Worm (Caenorhabditis elegans) whole organism, midembryonic: ENCODE measurements around the gene nhr-118.

Experiments used
- T22C8.4 ChIP-seq: fragments of 200-800 bp; sonication (Bioruptor generic); IDR thresholded peaks from 2 replicates; pipeline ENCODE4 v1.3.6; 2022; ENCODE audit warnings: missing genetic modification characterization, missing compliant biosample characterization
- cog-1 ChIP-seq: sonication (generic microtip); optimal IDR thresholded peaks from 2 replicates; lab custom pipeline; 2016; ENCODE audit warnings: missing genetic modification characterization, missing compliant biosample characterization
- flt-1 ChIP-seq: fragments of 200-800 bp; sonication (Bioruptor generic); IDR thresholded peaks from 2 replicates; pipeline ENCODE4 v1.3.6; 2022; ENCODE audit warnings: missing genetic modification characterization, missing compliant biosample characterization
- klf-2 ChIP-seq: fragments of 200-800 bp; sonication (Bioruptor generic); conservative IDR thresholded peaks from 2 replicates; pipeline ENCODE4 v1.3.6; 2022; ENCODE audit warnings: missing genetic modification reagents, missing genetic modification characterization, missing compliant biosample characterization
- med-1 ChIP-seq: sonication (generic microtip); optimal IDR thresholded peaks from 2 replicates; lab custom pipeline; 2017; ENCODE audit warnings: missing genetic modification characterization, mild to moderate bottlenecking, missing compliant biosample characterization, antibody characterized with exemption, missing genetic modification reagents; ENCODE audit not compliant: insufficient read depth
- ref-1 ChIP-seq: fragments of 200-800 bp; sonication (Bioruptor generic); conservative IDR thresholded peaks from 2 replicates; pipeline ENCODE4 v1.3.6; 2022; ENCODE audit warnings: missing genetic modification reagents, missing genetic modification characterization, missing compliant biosample characterization
- tab-1 ChIP-seq: fragments of 200-800 bp; sonication (Bioruptor generic); IDR thresholded peaks from 2 replicates; pipeline ENCODE4 v1.3.6; 2022; ENCODE audit warnings: missing genetic modification characterization, missing compliant biosample characterization
- ztf-23 ChIP-seq: fragments of 200-800 bp; sonication (Bioruptor generic); IDR thresholded peaks from 2 replicates; pipeline ENCODE4 v1.3.6; 2022; ENCODE audit warnings: missing genetic modification reagents, missing genetic modification characterization, missing compliant biosample characterization
- ztf-29 ChIP-seq: fragments of 200-800 bp; sonication (Bioruptor generic); IDR thresholded peaks from 2 replicates; pipeline ENCODE4 v1.3.6; 2022; ENCODE audit warnings: missing genetic modification reagents, missing genetic modification characterization, missing compliant biosample characterization

The nhr-118 gene

ce11 chrV:4418116-4418515 lies 10.5 kb downstream of the nhr-118 start, which contains the start of gene Y47D7A.6:
TSS of gene Y47D7A.6 (minus strand) at chrV:4418216.
- TF ChIP-seq ztf-23 (GFP tag; lab: Robert Waterston, UW) (no peak), med-1 (GFP tag; lab: Kevin White, UChicago) (no peak), ztf-29 (GFP tag; lab: Robert Waterston, UW) (no peak), flt-1 (GFP tag; lab: Robert Waterston, UW) (no peak), klf-2 (GFP tag; lab: Robert Waterston, UW) (no peak), cog-1 (tag; lab: Kevin White, UChicago) (no peak), tab-1 (no peak), ref-1 (GFP tag; lab: Robert Waterston, UW) (no peak), T22C8.4 (GFP tag; lab: Robert Waterston, UW) (no peak)

ce11 chrV:4419767-4420322 lies 12.2 kb downstream of the nhr-118 start, which contains the start of the genes Y47D7A.7 and Y47D7A.2:
TSS of gene Y47D7A.7 (minus strand) at chrV:4419867.
TSS of gene Y47D7A.2 (plus strand) at chrV:4420272.
- TF ChIP-seq ztf-23 (GFP tag; lab: Robert Waterston, UW) (no peak), cog-1 (tag; lab: Kevin White, UChicago) (no peak), ztf-29 (GFP tag; lab: Robert Waterston, UW) (no peak), ref-1 (GFP tag; lab: Robert Waterston, UW) (no peak), klf-2 (GFP tag; lab: Robert Waterston, UW) (no peak), flt-1 (GFP tag; lab: Robert Waterston, UW) (no peak), tab-1 (no peak), T22C8.4 (GFP tag; lab: Robert Waterston, UW) (no peak), med-1 (GFP tag; lab: Kevin White, UChicago) (no peak)

- TF ChIP-seq ztf-23 (GFP tag; lab: Robert Waterston, UW) (no peak), ztf-29 (GFP tag; lab: Robert Waterston, UW) (no peak), cog-1 (tag; lab: Kevin White, UChicago) (no peak), klf-2 (GFP tag; lab: Robert Waterston, UW) (no peak), T22C8.4 (GFP tag; lab: Robert Waterston, UW) (no peak), med-1 (GFP tag; lab: Kevin White, UChicago) (no peak), tab-1 (no peak), ref-1 (GFP tag; lab: Robert Waterston, UW) (no peak), flt-1 (GFP tag; lab: Robert Waterston, UW) (no peak)
Measured at ce11 chrV:4421475-4421874, 13.9 kb downstream of the nhr-118 start, which contains the start of gene skr-14. TSS of gene skr-14 (minus strand) at chrV:4421575.

ce11 chrV:4422127-4422526 lies 14.5 kb downstream of the nhr-118 start, which contains the start of gene skr-7:
TSS of gene skr-7 (plus strand) at chrV:4422427.
- TF ChIP-seq ztf-23 (GFP tag; lab: Robert Waterston, UW) (no peak), ztf-29 (GFP tag; lab: Robert Waterston, UW) (no peak), tab-1 (no peak), ref-1 (GFP tag; lab: Robert Waterston, UW) (no peak), T22C8.4 (GFP tag; lab: Robert Waterston, UW) (no peak), cog-1 (tag; lab: Kevin White, UChicago) (no peak), med-1 (GFP tag; lab: Kevin White, UChicago) (no peak), flt-1 (GFP tag; lab: Robert Waterston, UW) (no peak)

ce11 chrV:4423087-4423486 lies 15.5 kb downstream of the nhr-118 start:
- TF ChIP-seq klf-2 (GFP tag; lab: Robert Waterston, UW), result no peak

ce11 chrV:4423860-4424401 lies 16.3 kb downstream of the nhr-118 start, which contains the start of the genes Y47D7A.9 and Y47D7A.19:
TSS of gene Y47D7A.9 (minus strand) at chrV:4423960.
TSS of gene Y47D7A.19 (plus strand) at chrV:4424351.
- TF ChIP-seq med-1 (GFP tag; lab: Kevin White, UChicago), result no peak
- TF ChIP-seq ref-1 (GFP tag; lab: Robert Waterston, UW), result no peak
- TF ChIP-seq cog-1 (tag; lab: Kevin White, UChicago), result no peak
- no peak for TF ChIP-seq flt-1 (GFP tag; lab: Robert Waterston, UW)
- no peak for TF ChIP-seq tab-1
- no peak for TF ChIP-seq T22C8.4 (GFP tag; lab: Robert Waterston, UW)
- TF ChIP-seq ztf-29 (GFP tag; lab: Robert Waterston, UW), result no peak
- TF ChIP-seq ztf-23 (GFP tag; lab: Robert Waterston, UW), result no peak
- no peak for TF ChIP-seq klf-2 (GFP tag; lab: Robert Waterston, UW)

ce11 chrV:4428202-4428601 lies 20.6 kb downstream of the nhr-118 start, which contains the start of gene Y47D7A.11:
TSS of gene Y47D7A.11 (minus strand) at chrV:4428302.
- TF ChIP-seq T22C8.4 (GFP tag; lab: Robert Waterston, UW) (no peak), ref-1 (GFP tag; lab: Robert Waterston, UW) (no peak), ztf-29 (GFP tag; lab: Robert Waterston, UW) (no peak), med-1 (GFP tag; lab: Kevin White, UChicago) (no peak), flt-1 (GFP tag; lab: Robert Waterston, UW) (no peak), cog-1 (tag; lab: Kevin White, UChicago) (no peak), tab-1 (no peak), klf-2 (GFP tag; lab: Robert Waterston, UW) (no peak), ztf-23 (GFP tag; lab: Robert Waterston, UW) (no peak)

ce11 chrV:4429576-4429975 lies 22.0 kb downstream of the nhr-118 start, which contains the start of gene Y47D7A.12:
TSS of gene Y47D7A.12 (minus strand) at chrV:4429676.
- TF ChIP-seq ref-1 (GFP tag; lab: Robert Waterston, UW) (no peak), klf-2 (GFP tag; lab: Robert Waterston, UW) (no peak), ztf-29 (GFP tag; lab: Robert Waterston, UW) (no peak), tab-1 (no peak), cog-1 (tag; lab: Kevin White, UChicago) (no peak), med-1 (GFP tag; lab: Kevin White, UChicago) (no peak), ztf-23 (GFP tag; lab: Robert Waterston, UW) (no peak), T22C8.4 (GFP tag; lab: Robert Waterston, UW) (no peak), flt-1 (GFP tag; lab: Robert Waterston, UW) (no peak)
